Worm (Caenorhabditis elegans) whole organism, L2 larva: Measurements from ENCODE around the gene ctsa-3.2.

Experiments
- lsy-2 ChIP-seq, 2 experiments: fragments of 150-350 bp in 1 of 2; sonication (generic microtip) in 1 of 2; optimal IDR thresholded peaks; 2 replicates each; lab custom pipeline; 2014 to 2017; ENCODE audit warnings: missing biosample characterization in 2 of 2, missing genetic modification characterization in 2 of 2
- unc-39 ChIP-seq: fragments of 150-350 bp; optimal IDR thresholded peaks from 2 replicates; lab custom pipeline; 2014; ENCODE audit warnings: missing biosample characterization, missing genetic modification characterization
- ztf-4 ChIP-seq: fragments of 150-350 bp; optimal IDR thresholded peaks from 2 replicates; lab custom pipeline; 2014; ENCODE audit warnings: missing biosample characterization, missing genetic modification characterization

ce11 chrII:9880826-9881225, 5.8 kb downstream of the ctsa-3.2 start, which contains the start of gene C08H9.15:
- no peak for TF ChIP-seq ztf-4 (tag; lab: Kevin White, UChicago)
- TF ChIP-seq unc-39 (tag; lab: Kevin White, UChicago): no peak
- TF ChIP-seq lsy-2 (tag; optimal IDR thresholded peaks at IDR 0.05; lab: Kevin White, UChicago): no peak
